Worm (Caenorhabditis elegans) whole organism, L4 larva: ENCODE measurements around the gene pph-1.

ENCODE experiments used
- D1046.2 ChIP-seq: fragments of 200-800 bp; sonication (Bioruptor generic); IDR thresholded peaks from 2 replicates; pipeline ENCODE4 v1.3.6; 2022; ENCODE audit warnings: missing genetic modification characterization, missing compliant biosample characterization
- F10B5.3 ChIP-seq: sonication (generic microtip); optimal IDR thresholded peaks from 2 replicates; lab custom pipeline; 2016; ENCODE audit warnings: mild to moderate bottlenecking, missing genetic modification characterization, missing compliant biosample characterization
- F37D6.2 ChIP-seq: sonication (generic microtip); optimal IDR thresholded peaks from 2 replicates; lab custom pipeline; 2016; ENCODE audit warnings: mild to moderate bottlenecking, missing genetic modification characterization, missing compliant biosample characterization
- T20F7.1 ChIP-seq: fragments of 200-800 bp; sonication (Bioruptor generic); optimal IDR thresholded peaks from 2 replicates; lab custom pipeline; 2018; ENCODE audit warnings: mild to moderate bottlenecking, missing genetic modification characterization, missing compliant biosample characterization
- T26A8.4 ChIP-seq: fragments of 200-800 bp; sonication (Bioruptor generic); IDR thresholded peaks from 2 replicates; pipeline ENCODE4 v1.3.6; 2022; ENCODE audit warnings: missing genetic modification characterization, missing compliant biosample characterization
- Y105C5A.15 ChIP-seq: fragments of 200-800 bp; sonication (Bioruptor generic); IDR thresholded peaks from 2 replicates; pipeline ENCODE4 v1.3.6; 2022; ENCODE audit warnings: missing genetic modification characterization, missing compliant biosample characterization
- ZK337.2 ChIP-seq: fragments of 200-800 bp; sonication (Bioruptor generic); IDR thresholded peaks from 2 replicates; pipeline ENCODE4 v1.3.6; 2022; ENCODE audit warnings: missing genetic modification reagents, missing genetic modification characterization, missing compliant biosample characterization
- aly-2 ChIP-seq: sonication (generic microtip); optimal IDR thresholded peaks from 2 replicates; lab custom pipeline; 2018; ENCODE audit warnings: missing biosample characterization, missing genetic modification characterization
- ama-1 ChIP-seq: fragments of 150-350 bp; optimal IDR thresholded peaks from 2 replicates; lab custom pipeline; 2014; ENCODE audit warnings: inconsistent platforms, mixed read lengths
- ceh-32 ChIP-seq: sonication (generic microtip); optimal IDR thresholded peaks from 2 replicates; lab custom pipeline; 2016; ENCODE audit warnings: mild to moderate bottlenecking, missing genetic modification characterization, missing compliant biosample characterization; ENCODE audit not compliant: poor library complexity
- ceh-44 ChIP-seq: fragments of 200-800 bp; sonication (Bioruptor generic); IDR thresholded peaks from 2 replicates; pipeline ENCODE4 v1.3.6; 2022; ENCODE audit warnings: missing genetic modification reagents, missing genetic modification characterization, missing compliant biosample characterization
- ceh-62 ChIP-seq: sonication (generic microtip); optimal IDR thresholded peaks from 2 replicates; lab custom pipeline; 2017; ENCODE audit warnings: missing biosample characterization, missing genetic modification characterization
- ceh-82 ChIP-seq: sonication (generic microtip); optimal IDR thresholded peaks from 2 replicates; lab custom pipeline; 2017; ENCODE audit warnings: missing biosample characterization, missing genetic modification characterization
- ces-1 ChIP-seq: fragments of 150-350 bp; sonication (generic microtip); optimal IDR thresholded peaks from 4 replicates; lab custom pipeline; 2014; ENCODE audit warnings: missing biosample characterization, missing genetic modification reagents, missing genetic modification characterization
- ctbp-1 ChIP-seq: fragments of 200-800 bp; sonication (Bioruptor generic); IDR thresholded peaks from 2 replicates; pipeline ENCODE4 v1.3.6; 2022; ENCODE audit warnings: missing genetic modification reagents, missing genetic modification characterization, missing compliant biosample characterization
- daf-8 ChIP-seq: fragments of 200-800 bp; sonication (Bioruptor generic); IDR thresholded peaks from 2 replicates; pipeline ENCODE4 v1.3.6; 2022; ENCODE audit warnings: missing genetic modification characterization, missing compliant biosample characterization
- dmd-6 ChIP-seq: fragments of 200-800 bp; sonication (Bioruptor generic); IDR thresholded peaks from 2 replicates; pipeline ENCODE4 v1.3.6; 2022; ENCODE audit warnings: missing genetic modification reagents, missing genetic modification characterization, missing compliant biosample characterization
- dmd-8 ChIP-seq: fragments of 200-800 bp; sonication (Bioruptor generic); IDR thresholded peaks from 2 replicates; pipeline ENCODE4 v1.3.6; 2022; ENCODE audit warnings: missing genetic modification characterization, missing compliant biosample characterization
- dpl-1 ChIP-seq: fragments of 150-350 bp; optimal IDR thresholded peaks from 2 replicates; lab custom pipeline; 2014; ENCODE audit warnings: missing biosample characterization, missing genetic modification reagents, missing genetic modification characterization
- duxl-1 ChIP-seq: sonication (generic microtip); optimal IDR thresholded peaks from 2 replicates; lab custom pipeline; 2016; ENCODE audit warnings: mild to moderate bottlenecking, missing genetic modification characterization, moderate library complexity, missing compliant biosample characterization; ENCODE audit not compliant: poor library complexity
- egl-27 ChIP-seq: sonication (generic microtip); optimal IDR thresholded peaks from 3 replicates; lab custom pipeline; 2017; ENCODE audit warnings: missing biosample characterization, missing genetic modification reagents, missing genetic modification characterization
- egl-43 ChIP-seq: fragments of 200-800 bp; sonication (Bioruptor generic); IDR thresholded peaks from 2 replicates; pipeline ENCODE4 v1.3.6; 2022; ENCODE audit warnings: missing genetic modification reagents, missing genetic modification characterization, missing compliant biosample characterization
- fkh-10 ChIP-seq: fragments of 150-350 bp; optimal IDR thresholded peaks from 2 replicates; lab custom pipeline; 2014; ENCODE audit warnings: missing biosample characterization, missing genetic modification reagents, missing genetic modification characterization
- hif-1 ChIP-seq, 2 experiments: sonication (generic microtip); optimal IDR thresholded peaks; 2 replicates each; lab custom pipeline; 2016 to 2017; ENCODE audit warnings: missing compliant biosample characterization in 2 of 2, missing genetic modification characterization in 2 of 2, missing genetic modification reagents in 2 of 2, missing genotype in 2 of 2, mild to moderate bottlenecking in 1 of 2
- hmg-1.1 ChIP-seq: fragments of 200-800 bp; sonication (Bioruptor generic); IDR thresholded peaks from 2 replicates; pipeline ENCODE4 v1.3.6; 2022; ENCODE audit warnings: missing genetic modification reagents, missing genetic modification characterization, missing compliant biosample characterization
- lin-13 ChIP-seq: fragments of 150-350 bp; optimal IDR thresholded peaks from 2 replicates; lab custom pipeline; 2014; ENCODE audit warnings: missing biosample characterization, missing genetic modification reagents, missing genetic modification characterization
- lsy-2 ChIP-seq, 2 experiments: fragments of 150-350 bp in 1 of 2; sonication (generic microtip) in 1 of 2; optimal IDR thresholded peaks; 2 replicates each; lab custom pipeline; 2014 to 2017; ENCODE audit warnings: missing biosample characterization in 2 of 2, missing genetic modification characterization in 2 of 2
- madf-5 ChIP-seq, 2 experiments: fragments of 200-800 bp; sonication (Bioruptor generic); IDR thresholded peaks; 2 replicates each; pipeline ENCODE4 v1.3.6; 2022; ENCODE audit warnings: missing compliant biosample characterization in 2 of 2, missing genetic modification characterization in 2 of 2
- mdt-29 ChIP-seq: fragments of 200-800 bp; sonication (Bioruptor generic); IDR thresholded peaks from 2 replicates; pipeline ENCODE4 v1.3.6; 2022; ENCODE audit warnings: missing genetic modification reagents, missing genetic modification characterization, missing compliant biosample characterization
- mep-1 ChIP-seq: fragments of 150-350 bp; sonication (generic microtip); optimal IDR thresholded peaks from 3 replicates; lab custom pipeline; 2014; ENCODE audit warnings: missing biosample characterization, missing genetic modification characterization
- mxl-2 ChIP-seq: fragments of 200-800 bp; sonication (Bioruptor generic); conservative IDR thresholded peaks from 2 replicates; pipeline ENCODE4 v1.3.6; 2022; ENCODE audit warnings: missing genetic modification reagents, missing genetic modification characterization, missing compliant biosample characterization
- nhr-10 ChIP-seq: fragments of 150-350 bp; optimal IDR thresholded peaks from 2 replicates; lab custom pipeline; 2014; ENCODE audit warnings: missing biosample characterization, missing genetic modification characterization
- nhr-11 ChIP-seq: fragments of 150-350 bp; optimal IDR thresholded peaks from 2 replicates; lab custom pipeline; 2014; ENCODE audit warnings: missing biosample characterization, missing genetic modification characterization
- nhr-237 ChIP-seq: sonication (generic microtip); optimal IDR thresholded peaks from 2 replicates; lab custom pipeline; 2017; ENCODE audit warnings: missing biosample characterization, missing genetic modification characterization
- nhr-41 ChIP-seq: fragments of 200-800 bp; sonication (Bioruptor generic); IDR thresholded peaks from 2 replicates; pipeline ENCODE4 v1.3.6; 2022; ENCODE audit warnings: missing genetic modification reagents, missing genetic modification characterization, missing compliant biosample characterization
- nhr-76 ChIP-seq: fragments of 150-350 bp; optimal IDR thresholded peaks from 2 replicates; lab custom pipeline; 2014; ENCODE audit warnings: missing biosample characterization, missing genetic modification characterization
- nhr-77 ChIP-seq: fragments of 150-350 bp; optimal IDR thresholded peaks from 2 replicates; lab custom pipeline; 2014; ENCODE audit warnings: missing biosample characterization, missing genetic modification characterization
- pqm-1 ChIP-seq: sonication (generic microtip); optimal IDR thresholded peaks from 2 replicates; lab custom pipeline; 2017; ENCODE audit warnings: missing biosample characterization, missing genetic modification characterization
- sdz-12 ChIP-seq: fragments of 200-800 bp; sonication (Bioruptor generic); optimal IDR thresholded peaks from 2 replicates; lab custom pipeline; 2018; ENCODE audit warnings: mild to moderate bottlenecking, missing genetic modification characterization, missing compliant biosample characterization
- snpc-1.2 ChIP-seq: fragments of 200-800 bp; sonication (Bioruptor generic); IDR thresholded peaks from 2 replicates; pipeline ENCODE4 v1.3.6; 2022; ENCODE audit warnings: missing genetic modification reagents, missing genetic modification characterization, missing compliant biosample characterization
- spr-3 ChIP-seq: fragments of 200-800 bp; sonication (Bioruptor generic); optimal IDR thresholded peaks from 2 replicates; lab custom pipeline; 2018; ENCODE audit warnings: mild to moderate bottlenecking, missing genetic modification characterization, missing compliant biosample characterization
- tag-97 ChIP-seq: fragments of 200-800 bp; sonication (Bioruptor generic); IDR thresholded peaks from 2 replicates; pipeline ENCODE4 v1.3.6; 2022; ENCODE audit warnings: missing genetic modification characterization, missing compliant biosample characterization
- tra-1 ChIP-seq: fragments of 200-800 bp; sonication (Bioruptor generic); IDR thresholded peaks from 2 replicates; pipeline ENCODE4 v1.3.6; 2022; ENCODE audit warnings: missing genetic modification reagents, missing genetic modification characterization, missing compliant biosample characterization
- unc-62 ChIP-seq, 3 experiments: fragments of 150-350 bp in 1 of 3; sonication (generic microtip); optimal IDR thresholded peaks in 2 of 3; peaks in 1 of 3; 1 replicate in 1 of 3; 2 replicates in 2 of 3; lab custom pipeline; 2014 to 2017; ENCODE audit warnings: missing biosample characterization in 3 of 3, missing genetic modification characterization in 3 of 3, missing genetic modification reagents in 3 of 3, missing genotype in 1 of 3
- vab-7 ChIP-seq: fragments of 200-800 bp; sonication (Bioruptor generic); IDR thresholded peaks from 2 replicates; pipeline ENCODE4 v1.3.6; 2022; ENCODE audit warnings: missing genetic modification reagents, missing genetic modification characterization, missing compliant biosample characterization
- zag-1 ChIP-seq: fragments of 150-350 bp; optimal IDR thresholded peaks from 2 replicates; lab custom pipeline; 2014; ENCODE audit warnings: missing biosample characterization, missing genetic modification characterization
- zfp-2 ChIP-seq: sonication (generic microtip); optimal IDR thresholded peaks from 2 replicates; lab custom pipeline; 2016; ENCODE audit warnings: mild to moderate bottlenecking, missing genetic modification characterization, missing compliant biosample characterization
- zfp-3 ChIP-seq: fragments of 200-800 bp; sonication (Bioruptor generic); conservative IDR thresholded peaks from 2 replicates; pipeline ENCODE4 v1.3.6; 2022; ENCODE audit warnings: missing genetic modification reagents, missing genetic modification characterization, missing compliant biosample characterization
- ztf-11 ChIP-seq: fragments of 150-350 bp; optimal IDR thresholded peaks from 2 replicates; lab custom pipeline; 2014; ENCODE audit warnings: missing biosample characterization, missing genetic modification characterization
- ztf-7 ChIP-seq: fragments of 150-350 bp; optimal IDR thresholded peaks from 2 replicates; lab custom pipeline; 2014; ENCODE audit warnings: missing biosample characterization, missing genetic modification characterization

Gene pph-1

DNA sequence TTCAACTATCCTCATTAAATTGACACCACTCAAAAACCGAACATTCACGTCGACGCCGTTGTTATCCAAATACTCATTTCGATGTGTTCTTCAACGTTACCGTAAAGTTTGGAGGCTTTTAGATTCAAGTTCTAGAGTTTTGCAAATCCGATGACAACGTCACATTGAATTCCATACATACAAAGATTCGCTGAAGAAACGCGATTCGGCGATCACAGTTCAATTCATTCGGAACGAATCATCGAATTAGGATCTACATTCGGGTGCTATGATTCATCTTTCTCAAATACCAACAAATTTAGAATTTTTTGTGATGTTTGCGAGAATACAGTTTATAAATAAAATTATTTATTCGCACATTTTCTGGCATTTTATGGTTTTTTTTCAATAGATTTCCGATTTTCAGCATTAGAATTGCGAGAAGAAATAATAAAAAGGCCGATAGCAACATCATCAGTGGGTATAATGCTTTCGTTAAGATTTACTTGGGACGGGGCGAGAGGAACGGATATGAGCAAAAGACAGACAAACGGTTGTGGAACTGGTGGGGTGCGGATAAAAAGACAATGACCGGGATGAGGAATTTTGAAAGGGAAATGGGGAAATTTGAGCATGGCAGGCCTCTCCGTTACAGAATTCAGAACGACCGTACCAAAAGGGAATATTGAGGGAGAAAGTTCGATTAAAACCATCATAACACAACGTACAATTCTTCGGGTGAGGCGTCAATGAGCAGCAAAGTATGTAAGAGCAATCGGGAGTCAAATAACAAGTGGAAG, 9.7 kb downstream of the pph-1 start (continued):
- TF ChIP-seq madf-5 (GFP tag; IDR thresholded peaks at IDR 0.05; lab: Robert Waterston, UW) (no peak), nhr-77 (no peak), egl-27 (tag; lab: Kevin White, UChicago) (no peak), sdz-12 (GFP tag; lab: Kevin White, UChicago) (peak; percentile 4), vab-7 (GFP tag; lab: Robert Waterston, UW) (0 out of 2 replicates have a peak, but pooled peaks have one; percentile 35), ceh-44 (GFP tag; lab: Robert Waterston, UW) (no peak), spr-3 (GFP tag; lab: Kevin White, UChicago) (no peak), nhr-11 (tag; lab: Kevin White, UChicago) (no peak), F10B5.3 (no peak), ztf-7 (tag; lab: Kevin White, UChicago) (no peak), T26A8.4 (GFP tag; lab: Robert Waterston, UW) (peak; percentile 21; the same call in 1 of the 2 replicates), hmg-1.1 (GFP tag; lab: Robert Waterston, UW) (no peak), nhr-41 (GFP tag; lab: Robert Waterston, UW) (no peak), lsy-2 (tag; optimal IDR thresholded peaks at IDR 0.05; lab: Kevin White, UChicago) (no peak), unc-62 (GFP tag; optimal IDR thresholded peaks at IDR 0.05 in 1 of 2; lab: Kevin White, UChicago) (peak in 1 of 2 experiments; percentile 98), unc-62 (tag; optimal IDR thresholded peaks at IDR 0.05; lab: Kevin White, UChicago) (no peak), lin-13 (GFP tag; lab: Kevin White, UChicago) (no peak), nhr-10 (tag; lab: Kevin White, UChicago) (no peak), tag-97 (GFP tag; lab: Robert Waterston, UW) (no peak), snpc-1.2 (GFP tag; lab: Robert Waterston, UW) (no peak), F37D6.2 (tag; lab: Kevin White, UChicago) (peak; percentile 18), mdt-29 (GFP tag; lab: Robert Waterston, UW) (no peak), ctbp-1 (GFP tag; lab: Robert Waterston, UW) (no peak), D1046.2 (no peak), ceh-32 (tag; lab: Kevin White, UChicago) (no peak), nhr-237 (no peak), dmd-6 (GFP tag; lab: Robert Waterston, UW) (no peak), ceh-82 (tag; lab: Kevin White, UChicago) (no peak), ama-1 (lab: Kevin White, UChicago) (peak; percentile 33), duxl-1 (tag; lab: Kevin White, UChicago) (no peak), hif-1 (tag; optimal IDR thresholded peaks at IDR 0.05; lab: Kevin White, UChicago) (peak in 1 of 2 experiments; percentile 12), Y105C5A.15 (no peak), pqm-1 (tag; lab: Kevin White, UChicago) (no peak), zfp-2 (tag; lab: Kevin White, UChicago) (no peak)
- TF ChIP-seq, all 104 proteins: peak for 16

DNA sequence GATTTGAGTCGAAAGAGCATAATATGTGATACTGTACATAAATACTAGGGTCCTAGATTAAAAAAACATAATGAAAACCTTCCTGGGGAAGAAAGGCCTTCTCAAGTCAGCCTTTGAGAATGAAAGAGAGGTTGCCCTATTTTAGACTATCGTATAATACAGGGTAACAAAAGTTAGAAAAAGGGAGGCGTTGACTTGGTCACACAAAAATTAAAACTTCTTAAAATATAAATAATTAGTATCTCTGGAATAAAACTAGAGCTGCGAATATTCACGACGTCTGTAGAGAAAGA, 10.2 kb downstream of the pph-1 start:
- TF ChIP-seq lin-13 (GFP tag; lab: Kevin White, UChicago) = no peak
- no peak for TF ChIP-seq ztf-11 (tag; lab: Kevin White, UChicago)
- no peak for TF ChIP-seq fkh-10 (GFP tag; lab: Kevin White, UChicago)
- no peak for TF ChIP-seq nhr-76 (tag; lab: Kevin White, UChicago)
- no peak for TF ChIP-seq mxl-2 (GFP tag; lab: Robert Waterston, UW)
- TF ChIP-seq ZK337.2 (GFP tag; lab: Robert Waterston, UW) = no peak
- no peak for TF ChIP-seq dpl-1 (GFP tag; lab: Kevin White, UChicago)
- no peak for TF ChIP-seq dmd-8 (GFP tag; lab: Robert Waterston, UW)
- TF ChIP-seq ceh-62 (tag; lab: Kevin White, UChicago) = no peak
- TF ChIP-seq tra-1 (GFP tag; lab: Robert Waterston, UW) = no peak
- no peak for TF ChIP-seq ces-1
- peak; percentile 40 for TF ChIP-seq mep-1 (tag; lab: Kevin White, UChicago)
- no peak for TF ChIP-seq T20F7.1 (GFP tag; lab: Kevin White, UChicago)
- TF ChIP-seq lsy-2 (tag; optimal IDR thresholded peaks at IDR 0.05; lab: Kevin White, UChicago) = peak in 1 of 2 experiments; percentile 22
- peak; percentile 61 for TF ChIP-seq nhr-10 (tag; lab: Kevin White, UChicago)
- no peak for TF ChIP-seq zag-1 (tag; lab: Kevin White, UChicago)
- peak; percentile 28 for TF ChIP-seq nhr-77
- no peak for TF ChIP-seq daf-8
- no peak for TF ChIP-seq hif-1 (tag; optimal IDR thresholded peaks at IDR 0.05; lab: Kevin White, UChicago)
- 0 out of 2 replicates have a peak, but pooled peaks have one; percentile 6 for TF ChIP-seq zfp-3 (GFP tag; lab: Robert Waterston, UW)
- TF ChIP-seq ztf-7 (tag; lab: Kevin White, UChicago) = no peak
- TF ChIP-seq aly-2 (tag; lab: Kevin White, UChicago) = peak; percentile 30
- no peak for TF ChIP-seq egl-43
